Fruit fly (Drosophila melanogaster): ENCODE measurements around the gene IntS12.

The IntS12 gene

DNA sequence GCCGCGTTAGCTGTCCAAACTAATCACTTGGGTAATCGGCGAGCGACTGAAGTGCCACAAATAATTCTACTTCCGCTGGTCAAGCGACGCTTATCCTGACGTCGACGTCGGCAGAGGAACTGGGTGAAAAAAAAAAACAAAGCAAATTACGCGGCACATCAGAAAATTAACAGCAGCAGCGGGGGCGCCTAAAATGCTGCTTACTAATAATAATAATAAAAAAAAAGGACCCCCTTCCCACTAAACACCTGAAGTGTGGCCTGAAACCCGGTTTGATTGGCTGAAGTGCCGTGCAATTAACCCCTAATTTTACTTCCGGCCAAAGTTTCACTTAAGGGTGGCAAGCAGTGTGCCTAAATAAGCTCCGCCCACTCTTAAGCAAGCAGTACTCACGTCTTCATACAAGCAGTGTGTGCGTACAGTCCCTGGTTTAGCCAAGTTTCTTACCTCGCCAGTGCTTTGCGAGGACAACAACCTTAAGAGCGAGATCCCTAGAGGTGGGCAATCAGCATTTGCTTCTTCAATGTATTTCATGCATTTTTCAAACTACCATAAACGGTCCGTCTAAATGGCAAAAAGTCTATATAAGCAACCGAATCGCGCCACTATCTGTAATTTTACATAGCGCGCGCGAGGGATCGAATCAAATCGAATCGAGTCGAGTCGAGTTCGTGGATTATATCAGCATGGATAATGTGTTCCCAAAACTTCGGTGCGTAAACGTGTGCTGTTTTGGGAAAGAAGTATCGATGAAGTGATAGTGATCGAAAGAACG lies 18.1 kb downstream of the IntS12 start, which contains the start of the genes ro and T48 (continued):
- TF ChIP-seq CG3065 (GFP tag; optimal IDR thresholded peaks at IDR 0.05) (peak; percentile 98), bsh (GFP tag; optimal IDR thresholded peaks at IDR 0.05) (peak in 1 of 2 experiments; percentile 9), CG11456 (GFP tag; IDR thresholded peaks at IDR 0.05) (peak; percentile 77; the same call in 2 of the 3 replicates), CG5245 (GFP tag; optimal IDR thresholded peaks at IDR 0.05) (peak; percentile 22), Ets65A (GFP tag) (peak; percentile 93), Jarid2 (GFP tag; optimal IDR thresholded peaks at IDR 0.05) (peak; percentile 90), PHDP (tag; optimal IDR thresholded peaks at IDR 0.05) (peak; percentile 0), CG12219 (GFP tag; optimal IDR thresholded peaks at IDR 0.05) (no peak), CG10147 (GFP tag; optimal IDR thresholded peaks at IDR 0.05) (peak; percentile 49), CG16863 (GFP tag; optimal IDR thresholded peaks at IDR 0.05) (no peak), CG15479 (GFP tag; optimal IDR thresholded peaks at IDR 0.05) (peak; percentile 69), Hmr (GFP tag; optimal IDR thresholded peaks at IDR 0.05) (peak; percentile 96), disco-r (GFP tag; optimal IDR thresholded peaks at IDR 0.05) (peak; percentile 16), CG9876 (GFP tag; optimal IDR thresholded peaks at IDR 0.05) (peak; percentile 77), Med (GFP tag) (peak; percentile 96), Doc3 (GFP tag; IDR thresholded peaks at IDR 0.05; ENCODE audit: partially characterized antibody) (0 out of 3 replicates have a peak, but pooled peaks have one; percentile 21), corto (GFP tag; optimal IDR thresholded peaks at IDR 0.05) (no peak), jumu (GFP tag; optimal IDR thresholded peaks at IDR 0.05) (peak; percentile 65), CG32532 (GFP tag; IDR thresholded peaks at IDR 0.05) (no peak; the same call in none of the 2 replicates), Abd-B (GFP tag; optimal IDR thresholded peaks at IDR 0.05) (peak; percentile 42), kah (GFP tag; optimal IDR thresholded peaks at IDR 0.05) (peak; percentile 51), CG9797 (GFP tag; optimal IDR thresholded peaks at IDR 0.05) (peak; percentile 98), HHEX (GFP tag; optimal IDR thresholded peaks at IDR 0.05) (no peak), grn (GFP tag; optimal IDR thresholded peaks at IDR 0.05) (peak; percentile 69), mld (GFP tag; IDR thresholded peaks at IDR 0.05; ENCODE audit: partially characterized antibody) (no peak; the same call in 2 of the 3 replicates), Dbx (GFP tag; IDR thresholded peaks at IDR 0.05) (peak; percentile 66; the same call in 2 of the 3 replicates), hkb (optimal IDR thresholded peaks at IDR 0.05) (peak; percentile 85), hkb (GFP tag; IDR thresholded peaks at IDR 0.05) (no peak; the same call in 1 of the 2 replicates), CG12942 (GFP tag; optimal IDR thresholded peaks at IDR 0.05) (peak; percentile 56), trem (tag; optimal IDR thresholded peaks at IDR 0.05) (peak; percentile 84), gsb (GFP tag; IDR thresholded peaks at IDR 0.05) (no peak), CG8478 (optimal IDR thresholded peaks at IDR 0.05) (peak; percentile 96), E2f2 (GFP tag; IDR thresholded peaks at IDR 0.05) (peak; percentile 81), CG15269 (tag; optimal IDR thresholded peaks at IDR 0.05) (peak; percentile 1), her (GFP tag; optimal IDR thresholded peaks at IDR 0.05) (peak; percentile 68), ken (GFP tag; IDR thresholded peaks at IDR 0.05) (peak; percentile 65), CG17385 (GFP tag; optimal IDR thresholded peaks at IDR 0.05) (peak; percentile 53), B-H2 (GFP tag; optimal IDR thresholded peaks at IDR 0.05) (peak; percentile 52), CG32772 (GFP tag; IDR thresholded peaks at IDR 0.05) (peak; percentile 13; the same call in 1 of the 2 replicates), CG2199 (GFP tag; IDR thresholded peaks at IDR 0.05) (0 out of 3 replicates have a peak, but pooled peaks have one; percentile 58), psq (GFP tag; optimal IDR thresholded peaks at IDR 0.05) (peak; percentile 33), CG17361 (GFP tag; IDR thresholded peaks at IDR 0.05) (no peak; the same call in 2 of the 3 replicates), nerfin-1 (tag; optimal IDR thresholded peaks at IDR 0.05) (peak; percentile 25), Stat92E (GFP tag; optimal IDR thresholded peaks at IDR 0.05) (peak in 1 of 3 experiments; percentile 87), CG12769 (tag; optimal IDR thresholded peaks at IDR 0.05) (peak; percentile 81), lmd (GFP tag; IDR thresholded peaks at IDR 0.05) (no peak; the same call in 1 of the 2 replicates), CG31365 (tag; optimal IDR thresholded peaks at IDR 0.05) (peak; percentile 100), row (GFP tag; IDR thresholded peaks at IDR 0.05) (peak; percentile 46), CG30020 (tag; optimal IDR thresholded peaks at IDR 0.05) (peak; percentile 5)

All from whole organism, embryonic.